Fruit fly (Drosophila melanogaster): ENCODE results near the gene Pxt.
A peak's percentile ranks its signal among the peaks of the same experiment; 100 is the strongest.

Gene Pxt

DNA sequence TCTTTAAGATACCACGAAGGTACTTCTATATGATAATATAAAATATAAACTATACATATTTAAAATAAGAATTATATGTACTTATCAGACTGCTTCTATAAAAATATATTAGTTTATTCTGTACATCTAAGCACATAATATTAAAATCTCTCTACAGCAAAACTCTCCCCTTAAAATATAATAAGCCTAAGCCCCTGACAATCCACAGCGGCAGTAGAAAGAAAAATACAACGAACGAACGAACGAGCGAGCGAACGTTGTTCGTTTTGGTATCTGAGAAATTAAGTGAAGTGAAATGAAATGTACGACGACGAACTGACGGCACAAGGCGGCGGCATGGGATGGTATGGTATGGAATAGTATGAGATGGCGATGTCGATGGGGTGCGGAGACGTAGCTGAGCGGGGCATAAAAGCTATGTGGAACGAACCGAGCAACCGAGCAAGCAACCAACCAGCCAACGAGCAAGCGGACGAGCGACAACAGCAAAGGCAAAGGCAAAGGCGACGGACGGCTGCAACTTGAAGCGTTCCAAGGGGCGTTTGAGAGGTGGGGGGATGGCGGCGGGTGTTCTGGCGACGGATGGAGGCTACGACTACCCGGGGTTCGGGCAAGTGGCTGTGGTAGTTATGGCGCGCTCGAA, 18.6 kb upstream of the Pxt start:
- TF ChIP-seq CG17801 (GFP tag; optimal IDR thresholded peaks at IDR 0.05; ENCODE audit: partially characterized antibody) = peak; percentile 99

dm6 chr3R:17701131-17701593, 18.1 kb upstream of the Pxt start:
- TF ChIP-seq CG17801 (GFP tag; optimal IDR thresholded peaks at IDR 0.05; ENCODE audit: partially characterized antibody) = no peak

- no peak for TF ChIP-seq CG17801 (GFP tag; optimal IDR thresholded peaks at IDR 0.05; ENCODE audit: partially characterized antibody)
Observed at dm6 chr3R:17701971-17702845, 17.0 kb upstream of the Pxt start.

- TF ChIP-seq CG17801 (GFP tag; optimal IDR thresholded peaks at IDR 0.05; ENCODE audit: partially characterized antibody) = peak; percentile 87
Observed at dm6 chr3R:17703024-17703690, 16.1 kb upstream of the Pxt start.

DNA sequence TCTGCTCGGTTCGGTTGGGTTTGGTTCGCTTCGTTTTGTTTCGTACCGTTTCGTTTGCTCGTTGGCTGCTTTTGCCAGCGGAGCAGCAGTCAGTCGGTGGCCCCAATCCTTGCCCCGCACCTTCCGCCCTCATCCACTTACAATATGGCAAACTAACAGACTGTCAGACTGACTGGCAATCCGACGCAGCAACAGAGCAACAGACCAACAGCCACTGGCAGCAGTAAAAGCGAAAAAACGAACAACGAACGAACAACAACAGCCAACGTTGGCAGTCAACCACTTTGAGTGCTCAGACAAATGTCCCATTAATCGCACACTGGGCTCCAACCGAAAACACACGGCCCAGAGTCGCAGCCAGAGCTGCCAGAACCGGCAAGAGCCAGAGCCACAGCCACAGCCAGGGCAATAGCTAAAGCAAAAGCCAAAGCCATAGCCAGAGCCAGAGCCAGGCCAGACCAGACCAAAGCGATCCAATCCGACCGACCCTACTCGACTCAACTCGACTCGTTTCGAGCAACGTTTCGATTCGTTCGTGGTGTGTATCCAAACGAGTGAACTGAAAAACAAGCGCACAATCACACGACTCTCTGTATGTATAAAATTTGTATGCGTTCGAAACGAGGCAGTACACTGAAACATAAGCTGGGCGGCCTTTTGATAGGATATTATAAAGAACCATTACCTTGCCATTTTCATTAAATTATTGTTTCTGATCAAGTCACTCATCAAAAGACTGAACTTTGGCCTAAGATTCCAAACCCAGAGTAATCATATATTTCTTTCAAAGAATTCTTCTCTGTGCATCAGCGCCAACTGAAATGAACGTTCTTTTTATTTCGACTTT, 15.3 kb upstream of the Pxt start:
- peak; percentile 98 for TF ChIP-seq CG17801 (GFP tag; optimal IDR thresholded peaks at IDR 0.05; ENCODE audit: partially characterized antibody)

DNA sequence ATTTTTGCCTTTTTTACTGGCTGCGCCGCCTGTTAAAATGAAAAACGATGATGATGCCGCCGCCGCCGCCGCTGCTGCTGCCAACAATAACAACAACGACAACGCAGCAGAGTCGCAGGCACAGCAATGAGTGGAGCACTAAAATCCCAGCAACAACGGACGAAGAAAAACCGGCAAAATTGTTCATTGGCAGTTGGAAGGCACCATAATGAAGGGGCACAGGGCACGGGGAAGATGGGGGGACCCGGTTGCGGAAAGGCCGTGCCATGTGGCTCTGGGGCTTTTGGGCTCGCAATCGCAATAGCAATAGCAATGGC, 14.8 kb upstream of the Pxt start:
- no peak for TF ChIP-seq CG17801 (GFP tag; optimal IDR thresholded peaks at IDR 0.05; ENCODE audit: partially characterized antibody)

DNA sequence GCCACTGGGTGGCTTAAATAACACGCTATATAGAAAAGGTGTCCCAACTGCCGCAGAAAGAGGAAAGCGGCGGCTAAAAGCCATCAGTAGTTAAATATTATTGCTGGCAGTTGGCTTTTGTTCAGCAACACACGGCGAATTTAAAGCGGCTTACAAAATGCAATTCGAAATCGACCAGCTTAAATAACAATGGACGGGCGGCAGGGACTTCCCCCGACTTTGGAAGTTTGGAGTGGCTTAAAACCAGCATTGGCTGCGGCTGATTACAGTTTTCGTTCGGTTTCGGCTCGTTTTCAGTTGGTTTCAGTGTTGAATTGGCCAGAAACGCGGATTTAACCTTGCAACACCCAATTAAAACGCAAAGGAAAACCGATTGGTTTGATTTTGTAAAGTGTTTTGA, 14.1 kb upstream of the Pxt start:
- no peak for TF ChIP-seq CG17801 (GFP tag; optimal IDR thresholded peaks at IDR 0.05; ENCODE audit: partially characterized antibody)

DNA sequence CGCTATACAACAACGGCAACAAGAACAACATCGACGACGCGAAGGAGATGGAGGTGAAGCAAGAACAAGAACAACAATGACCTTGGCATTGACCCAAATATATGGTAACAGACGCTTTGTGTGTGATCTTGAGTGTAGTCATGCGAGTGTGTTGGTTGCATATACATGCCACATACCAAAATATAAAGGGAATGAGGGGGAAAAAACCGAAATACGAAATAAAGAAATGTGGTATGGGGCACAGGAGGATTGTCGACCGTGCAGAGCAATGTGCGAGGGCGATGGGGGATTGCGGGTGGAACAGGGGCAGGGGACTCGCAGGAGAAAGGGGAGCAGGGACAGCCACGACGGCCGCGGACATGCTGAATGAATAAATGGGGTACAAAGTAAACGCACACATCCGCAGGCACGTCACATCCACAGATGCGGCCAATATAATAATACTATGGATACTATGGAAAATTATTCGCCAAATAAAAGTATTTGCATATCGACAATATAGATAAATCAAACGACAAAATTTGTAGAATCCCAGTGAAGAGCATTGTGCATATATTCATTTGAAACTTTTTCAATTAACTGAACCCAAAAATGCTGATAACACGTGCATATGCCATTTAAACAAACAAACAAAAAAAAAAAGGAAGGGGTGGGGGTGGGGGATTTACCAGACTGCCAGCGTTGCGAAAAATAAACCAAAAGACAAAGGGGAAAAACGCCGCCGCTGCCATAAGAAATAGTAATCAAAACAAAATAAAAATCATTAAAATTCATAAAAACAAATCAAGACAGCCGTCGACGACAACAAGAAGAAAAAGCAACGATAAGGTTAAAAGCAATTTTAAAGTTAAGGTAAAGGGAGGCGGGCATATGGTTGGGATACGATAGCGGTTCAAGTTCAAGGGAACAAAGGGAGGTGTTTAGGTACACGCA, 13.1 kb upstream of the Pxt start:
- peak; percentile 70 for TF ChIP-seq CG17801 (GFP tag; optimal IDR thresholded peaks at IDR 0.05; ENCODE audit: partially characterized antibody)

DNA sequence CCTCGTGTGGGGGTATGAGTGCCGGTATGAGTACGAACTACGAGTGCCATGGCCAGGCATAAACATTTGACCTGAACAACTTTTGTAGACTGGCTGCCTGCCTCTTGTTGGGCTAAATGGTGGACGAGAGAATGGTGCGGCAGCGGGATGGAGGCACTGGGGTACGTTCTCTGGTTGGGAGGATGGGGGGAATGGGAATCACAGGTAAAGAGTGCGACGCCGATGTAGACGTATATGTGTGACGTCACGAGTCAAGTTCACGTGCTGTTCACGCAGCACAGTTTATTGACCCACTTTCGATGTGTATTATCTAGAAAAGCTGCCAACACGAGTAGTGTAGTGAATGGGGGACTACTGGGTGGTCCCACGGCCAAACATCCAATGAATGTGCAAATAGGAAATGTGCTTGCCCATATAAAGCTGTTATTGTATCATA, 12.3 kb upstream of the Pxt start:
- TF ChIP-seq CG17801 (GFP tag; optimal IDR thresholded peaks at IDR 0.05; ENCODE audit: partially characterized antibody) = no peak

dm6 chr3R:17707799-17708198, 11.5 kb upstream of the Pxt start:
- TF ChIP-seq CG17801 (GFP tag; optimal IDR thresholded peaks at IDR 0.05; ENCODE audit: partially characterized antibody) = no peak

DNA sequence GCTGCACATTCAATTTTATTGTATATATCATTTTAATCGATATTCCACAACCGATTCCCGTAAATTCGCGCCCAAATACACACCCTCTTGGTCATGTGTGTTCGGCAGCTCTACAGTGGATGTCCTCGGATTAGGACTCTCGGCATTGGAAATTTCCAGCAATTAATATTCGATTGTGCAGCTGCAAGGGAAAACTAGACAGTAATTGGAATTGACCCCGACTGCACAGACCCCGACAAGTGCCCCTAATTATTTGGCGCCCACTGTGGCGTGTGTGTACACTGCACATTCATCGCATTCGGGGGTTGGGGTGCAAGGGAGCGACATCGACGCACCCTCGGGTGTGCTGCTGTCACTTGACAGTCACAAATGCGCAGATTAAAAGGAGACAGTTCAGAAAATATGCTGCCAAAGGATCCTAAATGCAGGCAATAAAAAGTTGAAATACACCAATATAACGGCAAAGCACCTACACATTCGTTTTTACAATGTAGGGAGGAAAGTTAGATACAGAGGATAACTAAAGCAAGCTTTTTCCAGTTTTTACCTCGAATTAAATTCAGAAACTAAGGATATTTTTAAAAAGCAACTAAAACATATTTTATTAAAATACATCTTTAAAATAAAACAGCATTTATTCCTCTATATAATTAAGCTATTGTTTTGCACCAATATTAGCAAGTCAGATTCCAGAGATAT, 10.3 kb upstream of the Pxt start:
- TF ChIP-seq CG17801 (GFP tag; optimal IDR thresholded peaks at IDR 0.05; ENCODE audit: partially characterized antibody) = no peak

- TF ChIP-seq CG17801 (GFP tag; optimal IDR thresholded peaks at IDR 0.05; ENCODE audit: partially characterized antibody) = no peak
Observed at dm6 chr3R:17709623-17710145, 9.6 kb upstream of the Pxt start.

- TF ChIP-seq CG17801 (GFP tag; optimal IDR thresholded peaks at IDR 0.05; ENCODE audit: partially characterized antibody) = no peak
Observed at dm6 chr3R:17710418-17710817, 8.8 kb upstream of the Pxt start.

Data from ovary, adult (tissue).